Worm (Caenorhabditis elegans): ENCODE data around the gene scyl-1.

scyl-1 gene

ce11 chrV:13020638-13021037, 20.9 kb downstream of the scyl-1 start:
- TF ChIP-seq aly-2 (tag; optimal IDR thresholded peaks at IDR 0.05) (no peak), skn-1 (tag; optimal IDR thresholded peaks at IDR 0.05) (no peak), gmeb-1 (tag; optimal IDR thresholded peaks at IDR 0.05) (no peak)

- TF ChIP-seq dmd-4 (tag; optimal IDR thresholded peaks at IDR 0.05) = no peak
- no peak for TF ChIP-seq nhr-10 (tag; optimal IDR thresholded peaks at IDR 0.05)
- TF ChIP-seq snpc-4 (tag; optimal IDR thresholded peaks at IDR 0.05) = no peak
- TF ChIP-seq alr-1 (tag; optimal IDR thresholded peaks at IDR 0.05) = no peak
- no peak for TF ChIP-seq unc-39 (tag; optimal IDR thresholded peaks at IDR 0.05)
- no peak for TF ChIP-seq blmp-1 (tag; optimal IDR thresholded peaks at IDR 0.05; ENCODE audit: insufficient read depth)
- no peak for TF ChIP-seq nhr-12 (tag; optimal IDR thresholded peaks at IDR 0.05)
- TF ChIP-seq peb-1 (tag; optimal IDR thresholded peaks at IDR 0.05) = no peak
- no peak for TF ChIP-seq C34F6.9 (tag; optimal IDR thresholded peaks at IDR 0.05)
- no peak for TF ChIP-seq lin-39 (tag; optimal IDR thresholded peaks at IDR 0.05)
Observed at ce11 chrV:13020014-13020413, 21.5 kb downstream of the scyl-1 start.

ce11 chrV:13018761-13019160, 22.8 kb downstream of the scyl-1 start, which contains the start of gene fmi-1:
TSS of gene fmi-1 (plus strand) at chrV:13019061.
- no peak for TF ChIP-seq nhr-21 (tag; optimal IDR thresholded peaks at IDR 0.05)
- no peak for TF ChIP-seq C34F6.9 (tag; optimal IDR thresholded peaks at IDR 0.05)
- TF ChIP-seq nhr-77 (tag; optimal IDR thresholded peaks at IDR 0.05) = no peak
- TF ChIP-seq ceh-82 (tag; optimal IDR thresholded peaks at IDR 0.05) = no peak
- TF ChIP-seq blmp-1 (tag; optimal IDR thresholded peaks at IDR 0.05; ENCODE audit: insufficient read depth) = no peak
- no peak for TF ChIP-seq fos-1 (tag; optimal IDR thresholded peaks at IDR 0.05)
- no peak for TF ChIP-seq elt-3 (tag; optimal IDR thresholded peaks at IDR 0.05)
- TF ChIP-seq snpc-4 (tag; optimal IDR thresholded peaks at IDR 0.05) = no peak
- TF ChIP-seq ztf-4 (tag; optimal IDR thresholded peaks at IDR 0.05) = no peak
- no peak for TF ChIP-seq nhr-6 (tag; optimal IDR thresholded peaks at IDR 0.05)
- TF ChIP-seq lin-13 (GFP tag; optimal IDR thresholded peaks at IDR 0.05) = no peak
- no peak for TF ChIP-seq ama-1 (optimal IDR thresholded peaks at IDR 0.05)
- TF ChIP-seq mab-5 (tag; optimal IDR thresholded peaks at IDR 0.05) = no peak
- TF ChIP-seq R02D3.7 (tag; optimal IDR thresholded peaks at IDR 0.05) = no peak
- TF ChIP-seq ztf-1 (GFP tag; conservative IDR thresholded peaks at IDR 0.05) = no peak
- TF ChIP-seq sem-4 (tag; optimal IDR thresholded peaks at IDR 0.05) = no peak
- TF ChIP-seq nhr-23 (tag; optimal IDR thresholded peaks at IDR 0.05) = no peak
- TF ChIP-seq aly-2 (tag; optimal IDR thresholded peaks at IDR 0.05) = no peak
- no peak for TF ChIP-seq crh-2 (tag; optimal IDR thresholded peaks at IDR 0.05)

- TF ChIP-seq lin-39 (tag; optimal IDR thresholded peaks at IDR 0.05) = no peak
- no peak for TF ChIP-seq blmp-1 (tag; optimal IDR thresholded peaks at IDR 0.05; ENCODE audit: insufficient read depth)
- TF ChIP-seq F13H6.1 (tag; optimal IDR thresholded peaks at IDR 0.05) = no peak
- TF ChIP-seq ztf-11 (tag; optimal IDR thresholded peaks at IDR 0.05) = no peak
- TF ChIP-seq nhr-21 (tag; optimal IDR thresholded peaks at IDR 0.05) = no peak
- TF ChIP-seq dmd-4 (tag; optimal IDR thresholded peaks at IDR 0.05) = no peak
- no peak for TF ChIP-seq unc-39 (tag; optimal IDR thresholded peaks at IDR 0.05)
- TF ChIP-seq nhr-25 (tag; optimal IDR thresholded peaks at IDR 0.05) = no peak
- no peak for TF ChIP-seq crh-2 (tag; optimal IDR thresholded peaks at IDR 0.05)
- TF ChIP-seq nhr-23 (tag; optimal IDR thresholded peaks at IDR 0.05) = no peak
- no peak for TF ChIP-seq mbf-1 (tag; optimal IDR thresholded peaks at IDR 0.05)
- TF ChIP-seq nhr-10 (tag; optimal IDR thresholded peaks at IDR 0.05) = no peak
- no peak for TF ChIP-seq mab-5 (tag; optimal IDR thresholded peaks at IDR 0.05)
- TF ChIP-seq aly-2 (tag; optimal IDR thresholded peaks at IDR 0.05) = no peak
- no peak for TF ChIP-seq nhr-12 (tag; optimal IDR thresholded peaks at IDR 0.05)
Observed at ce11 chrV:13018233-13018632, 23.3 kb downstream of the scyl-1 start.

ce11 chrV:13013844-13014243, 27.7 kb downstream of the scyl-1 start, which contains the start of gene F15B9.6:
TSS of gene F15B9.6 (plus strand) at chrV:13014144.
- TF ChIP-seq ama-1 (optimal IDR thresholded peaks at IDR 0.05) = no peak
- TF ChIP-seq Y55F3AM.14 (GFP tag; optimal IDR thresholded peaks at IDR 0.05) = no peak
- TF ChIP-seq lin-13 (GFP tag; optimal IDR thresholded peaks at IDR 0.05) = no peak
- TF ChIP-seq mbf-1 (tag; optimal IDR thresholded peaks at IDR 0.05) = no peak
- TF ChIP-seq unc-39 (tag; optimal IDR thresholded peaks at IDR 0.05) = no peak
- TF ChIP-seq peb-1 (tag; optimal IDR thresholded peaks at IDR 0.05) = no peak
- no peak for TF ChIP-seq aly-2 (tag; optimal IDR thresholded peaks at IDR 0.05)
- no peak for TF ChIP-seq C34F6.9 (tag; optimal IDR thresholded peaks at IDR 0.05)
- no peak for TF ChIP-seq lin-11 (tag; optimal IDR thresholded peaks at IDR 0.05)
- no peak for TF ChIP-seq mab-5 (tag; optimal IDR thresholded peaks at IDR 0.05)
- no peak for TF ChIP-seq unc-62 (GFP tag; optimal IDR thresholded peaks at IDR 0.05)
- no peak for TF ChIP-seq mdl-1 (tag; optimal IDR thresholded peaks at IDR 0.05)
- no peak for TF ChIP-seq lsy-2 (tag; optimal IDR thresholded peaks at IDR 0.05)
- no peak for TF ChIP-seq nhr-11 (tag; optimal IDR thresholded peaks at IDR 0.05)

Data from whole organism, L2 larva.